Fruit fly (Drosophila melanogaster) whole organism, embryonic: Measurements from ENCODE around the gene cav.

Experiments used
- CG11695 ChIP-seq: fragments of 200-800 bp; sonication (Bioruptor generic); IDR thresholded peaks from 3 replicates; pipeline ENCODE4 v1.3.6; 2022; ENCODE audit warnings: missing biosample characterization, missing genetic modification characterization
- CG14965 ChIP-seq: fragments of 200-800 bp; sonication (Bioruptor generic); optimal IDR thresholded peaks from 2 replicates; lab custom pipeline; 2016; ENCODE audit warnings: missing biosample characterization, missing genetic modification characterization, borderline replicate concordance
- CG1603 ChIP-seq: fragments of 200-800 bp; sonication (Bioruptor generic); optimal IDR thresholded peaks from 2 replicates; lab custom pipeline; 2019; ENCODE audit warnings: missing biosample characterization, mild to moderate bottlenecking, missing genetic modification characterization, moderate library complexity
- CG17361 ChIP-seq: fragments of 200-800 bp; sonication (Bioruptor generic); IDR thresholded peaks from 3 replicates; pipeline ENCODE4 v1.3.6; 2022; ENCODE audit warnings: missing biosample characterization, missing genetic modification characterization
- CG17568 ChIP-seq: fragments of 200-800 bp; sonication (Bioruptor generic); optimal IDR thresholded peaks from 2 replicates; lab custom pipeline; 2018; ENCODE audit warnings: missing biosample characterization, mild to moderate bottlenecking, missing genetic modification characterization, moderate library complexity
- CG17829 ChIP-seq: fragments of 200-800 bp; optimal IDR thresholded peaks from 2 replicates; lab custom pipeline; 2019; ENCODE audit warnings: missing biosample characterization, mild to moderate bottlenecking, missing genetic modification characterization, moderate library complexity
- CG2875 ChIP-seq: fragments of 200-800 bp; sonication (Bioruptor generic); optimal IDR thresholded peaks from 2 replicates; lab custom pipeline; 2017; ENCODE audit warnings: missing biosample characterization, mild to moderate bottlenecking, missing genetic modification characterization, missing genetic modification reagents
- CG2889 ChIP-seq: fragments of 200-800 bp; sonication (Bioruptor generic); IDR thresholded peaks from 3 replicates; pipeline ENCODE4 v1.3.6; 2022; ENCODE audit warnings: missing biosample characterization, missing genetic modification characterization
- CG30403 ChIP-seq: fragments of 200-800 bp; sonication (Bioruptor generic); optimal IDR thresholded peaks from 3 replicates; lab custom pipeline; 2016; ENCODE audit warnings: missing biosample characterization, missing genetic modification characterization
- CG3163 ChIP-seq: fragments of 200-800 bp; sonication (Bioruptor generic); optimal IDR thresholded peaks from 3 replicates; lab custom pipeline; 2016; ENCODE audit warnings: missing biosample characterization, missing genetic modification characterization
- CG34224 ChIP-seq: fragments of 200-800 bp; sonication (Bioruptor generic); IDR thresholded peaks from 3 replicates; pipeline ENCODE4 v1.3.6; 2022; ENCODE audit warnings: missing biosample characterization, missing genetic modification characterization; ENCODE audit not compliant: partially characterized antibody
- CG34422 ChIP-seq: fragments of 200-800 bp; sonication (Bioruptor generic); IDR thresholded peaks from 3 replicates; pipeline ENCODE4 v1.3.6; 2022; ENCODE audit warnings: missing biosample characterization, missing genetic modification characterization
- CG3726 ChIP-seq: fragments of 200-800 bp; sonication (Bioruptor generic); IDR thresholded peaks from 3 replicates; pipeline ENCODE4, ENCODE4 v1.3.6; 2022; ENCODE audit warnings: missing biosample characterization, missing genetic modification characterization
- CG4360 ChIP-seq: fragments of 200-800 bp; sonication (Bioruptor generic); IDR thresholded peaks from 2 replicates; pipeline ENCODE4 v1.3.6; 2022; ENCODE audit warnings: missing biosample characterization, missing genetic modification characterization
- CG7556 ChIP-seq: fragments of 200-800 bp; sonication (Bioruptor generic); optimal IDR thresholded peaks from 2 replicates; lab custom pipeline; 2017; ENCODE audit warnings: missing biosample characterization, mild to moderate bottlenecking, missing genetic modification characterization
- CG8089 ChIP-seq: fragments of 200-800 bp; sonication (Bioruptor generic); optimal IDR thresholded peaks from 3 replicates; lab custom pipeline; 2016; ENCODE audit warnings: missing biosample characterization, missing genetic modification characterization
- CG8290 ChIP-seq, 3 experiments: fragments of 200-800 bp; sonication (Bioruptor generic); optimal IDR thresholded peaks; 2 replicates each; lab custom pipeline; 2016 to 2019; ENCODE audit warnings: missing biosample characterization in 3 of 3, missing genetic modification characterization in 3 of 3, mild to moderate bottlenecking in 2 of 3, moderate library complexity in 1 of 3
- CG9609 ChIP-seq: fragments of 200-800 bp; sonication (Bioruptor generic); optimal IDR thresholded peaks from 3 replicates; lab custom pipeline; 2016; ENCODE audit warnings: missing biosample characterization, missing genetic modification characterization
- CG9727 ChIP-seq: fragments of 200-800 bp; sonication (Bioruptor generic); optimal IDR thresholded peaks from 3 replicates; lab custom pipeline; 2017; ENCODE audit warnings: missing biosample characterization, mild to moderate bottlenecking, missing genetic modification characterization
- Camta ChIP-seq: fragments of 200-800 bp; sonication (Bioruptor generic); optimal IDR thresholded peaks from 2 replicates; lab custom pipeline; 2016; ENCODE audit warnings: missing biosample characterization, missing genetic modification characterization
- E2f2 ChIP-seq: fragments of 200-800 bp; sonication (Bioruptor generic); IDR thresholded peaks from 2 replicates; pipeline ENCODE4 v1.3.6; 2022; ENCODE audit warnings: missing biosample characterization, missing genetic modification characterization
- Ets65A ChIP-seq: fragments of 200-800 bp; sonication (Bioruptor generic); peaks from one replicate; lab custom pipeline; 2016; ENCODE audit warnings: missing biosample characterization, missing genetic modification characterization
- Hr78 ChIP-seq, 2 experiments: fragments of 200-800 bp in 1 of 2; fragments of >200 bp in 1 of 2; sonication (Bioruptor generic) in 1 of 2; optimal IDR thresholded peaks; 2 replicates each; lab custom pipeline; 2017 to 2019; ENCODE audit warnings: missing biosample characterization in 2 of 2, missing genetic modification characterization in 2 of 2, mild to moderate bottlenecking in 1 of 2, moderate library complexity in 1 of 2
- Lhr ChIP-seq: fragments of 200-800 bp; sonication (Bioruptor generic); optimal IDR thresholded peaks from 3 replicates; lab custom pipeline; 2017; ENCODE audit warnings: mild to moderate bottlenecking, missing biosample characterization, missing genetic modification reagents, missing genetic modification characterization
- Lim3 ChIP-seq: fragments of 200-800 bp; sonication (Bioruptor generic); IDR thresholded peaks from 2 replicates; pipeline ENCODE4 v1.3.6; 2022; ENCODE audit warnings: missing biosample characterization, missing genetic modification characterization
- MESR4 ChIP-seq: fragments of 200-800 bp; sonication (Bioruptor generic); optimal IDR thresholded peaks from 2 replicates; lab custom pipeline; 2018; ENCODE audit warnings: missing biosample characterization, mild to moderate bottlenecking, missing genetic modification characterization, moderate library complexity
- Six4 ChIP-seq: fragments of 200-800 bp; sonication (Bioruptor generic); optimal IDR thresholded peaks from 2 replicates; lab custom pipeline; 2016; ENCODE audit warnings: missing biosample characterization, missing genetic modification characterization
- abd-A ChIP-seq: fragments of 200-800 bp; sonication (Bioruptor generic); optimal IDR thresholded peaks from 3 replicates; lab custom pipeline; 2019; ENCODE audit warnings: missing biosample characterization, mild to moderate bottlenecking, missing genetic modification characterization, moderate library complexity
- aop ChIP-seq: fragments of 200-800 bp; sonication (Bioruptor generic); IDR thresholded peaks from 2 replicates; pipeline ENCODE4 v1.3.6; 2022; ENCODE audit warnings: missing biosample characterization, missing genetic modification characterization
- cg ChIP-seq: fragments of 200-800 bp; sonication (Bioruptor generic); optimal IDR thresholded peaks from 3 replicates; lab custom pipeline; 2019; ENCODE audit warnings: missing biosample characterization, mild to moderate bottlenecking, missing genetic modification characterization, moderate library complexity
- ci ChIP-seq: fragments of 200-800 bp; sonication (Bioruptor generic); IDR thresholded peaks from 3 replicates; pipeline ENCODE4 v1.3.6; 2022; ENCODE audit warnings: missing biosample characterization, missing genetic modification characterization
- crol ChIP-seq: fragments of 200-800 bp; sonication (Bioruptor generic); IDR thresholded peaks from 2 replicates; pipeline ENCODE4 v1.3.6; 2022; ENCODE audit warnings: missing biosample characterization, missing genetic modification characterization
- crp ChIP-seq, 2 experiments: fragments of 200-800 bp; sonication (Bioruptor generic); optimal IDR thresholded peaks; 2 replicates in 1 of 2; 3 replicates in 1 of 2; lab custom pipeline; 2017; ENCODE audit warnings: missing biosample characterization in 2 of 2, missing genetic modification characterization in 2 of 2, mild to moderate bottlenecking in 1 of 2, moderate library complexity in 1 of 2
- dm ChIP-seq: fragments of 200-800 bp; sonication (Bioruptor generic); optimal IDR thresholded peaks from 3 replicates; lab custom pipeline; 2016; ENCODE audit warnings: missing biosample characterization, missing genetic modification characterization
- fd102C ChIP-seq: fragments of 200-800 bp; sonication (Bioruptor generic); optimal IDR thresholded peaks from 2 replicates; lab custom pipeline; 2018; ENCODE audit warnings: missing biosample characterization, mild to moderate bottlenecking, missing genetic modification characterization, moderate library complexity
- ftz-f1 ChIP-seq: fragments of 200-800 bp; sonication (Bioruptor generic); optimal IDR thresholded peaks from 2 replicates; lab custom pipeline; 2016; ENCODE audit warnings: missing biosample characterization, missing genetic modification characterization
- hkb ChIP-seq, 2 experiments: fragments of 200-800 bp in 1 of 2; fragments of >200 bp in 1 of 2; sonication (Bioruptor generic) in 1 of 2; IDR thresholded peaks in 1 of 2; optimal IDR thresholded peaks in 1 of 2; 2 replicates each; pipeline versions ENCODE4 v1.3.6 to Lab custom; 2017 to 2022; ENCODE audit warnings: missing biosample characterization in 1 of 2, missing genetic modification characterization in 1 of 2
- lola ChIP-seq, 3 experiments: fragments of >200 bp in 2 of 3; fragments of 200-800 bp in 1 of 3; sonication (Bioruptor generic) in 1 of 3; optimal IDR thresholded peaks; 2 replicates each; lab custom pipeline; 2017 to 2019; ENCODE audit warnings: missing biosample characterization in 3 of 3, missing genetic modification characterization in 3 of 3, mild to moderate bottlenecking in 1 of 3, moderate library complexity in 1 of 3
- oc ChIP-seq: fragments of 200-800 bp; sonication (Bioruptor generic); optimal IDR thresholded peaks from 2 replicates; lab custom pipeline; 2018; ENCODE audit warnings: missing biosample characterization, mild to moderate bottlenecking, missing genetic modification characterization, moderate library complexity
- pan ChIP-seq, 4 experiments: fragments of >200 bp in 3 of 4; fragments of 200-800 bp in 1 of 4; sonication (Bioruptor generic) in 1 of 4; optimal IDR thresholded peaks in 3 of 4; IDR thresholded peaks in 1 of 4; 2 replicates each; pipeline versions ENCODE4 v1.3.6 to Lab custom; 2017 to 2022; ENCODE audit warnings: missing biosample characterization in 2 of 4, missing genetic modification characterization in 2 of 4, mixed read lengths in 1 of 4
- repo ChIP-seq: fragments of 200-800 bp; sonication (Bioruptor generic); optimal IDR thresholded peaks from 2 replicates; lab custom pipeline; 2016; ENCODE audit warnings: missing biosample characterization, missing genetic modification characterization
- so ChIP-seq: fragments of 200-800 bp; sonication (Bioruptor generic); IDR thresholded peaks from 3 replicates; pipeline ENCODE4 v1.3.6; 2022; ENCODE audit warnings: missing biosample characterization, missing genetic modification characterization
- tin ChIP-seq: fragments of 200-800 bp; sonication (Bioruptor generic); optimal IDR thresholded peaks from 3 replicates; lab custom pipeline; 2016; ENCODE audit warnings: missing biosample characterization, missing genetic modification characterization

The cav gene

dm6 chr3R:24260041-24260379 is 39.1 kb downstream of the cav start:
- TF ChIP-seq Lhr (GFP tag; lab: Kevin White, UChicago) (peak; percentile 64), crp (GFP tag; optimal IDR thresholded peaks at IDR 0.05; lab: Kevin White, UChicago) (peak in 1 of 2 experiments; percentile 42), crol (GFP tag; lab: Robert Waterston, UW) (peak; percentile 47; the same call in 1 of the 2 replicates), CG8089 (GFP tag; lab: Kevin White, UChicago) (no peak), pan (optimal IDR thresholded peaks at IDR 0.05; lab: Kevin White, UChicago) (no peak), pan (GFP tag; optimal IDR thresholded peaks at IDR 0.05 in 1 of 2, IDR thresholded peaks at IDR 0.05 in 1 of 2) (no peak), CG14965 (peak; percentile 30), CG1603 (tag; lab: Kevin White, UChicago) (no peak), CG9727 (GFP tag; lab: Kevin White, UChicago) (peak; percentile 54), tin (GFP tag; lab: Kevin White, UChicago) (no peak), dm (no peak), aop (GFP tag; lab: Robert Waterston, UW) (0 out of 2 replicates have a peak, but pooled peaks have one; percentile 1), CG34224 (GFP tag; lab: Robert Waterston, UW) (no peak), CG7556 (GFP tag; lab: Kevin White, UChicago) (peak; percentile 59), repo (GFP tag; lab: Kevin White, UChicago) (no peak), CG17829 (tag; lab: Kevin White, UChicago) (no peak), CG8290 (GFP tag; optimal IDR thresholded peaks at IDR 0.05; lab: Kevin White, UChicago) (peak; percentile 67), CG8290 (tag; optimal IDR thresholded peaks at IDR 0.05; lab: Kevin White, UChicago) (no peak), ftz-f1 (GFP tag; lab: Kevin White, UChicago) (peak; percentile 85), cg (GFP tag; lab: Kevin White, UChicago) (no peak), E2f2 (GFP tag; lab: Robert Waterston, UW) (no peak; the same call in 1 of the 2 replicates), CG17361 (GFP tag; lab: Robert Waterston, UW) (peak; percentile 56; the same call in 1 of the 3 replicates), Ets65A (peak; percentile 96), oc (tag; lab: Kevin White, UChicago) (no peak), Six4 (GFP tag; lab: Kevin White, UChicago) (no peak), Lim3 (GFP tag; lab: Robert Waterston, UW) (no peak), Camta (GFP tag; lab: Kevin White, UChicago) (no peak), CG4360 (GFP tag; lab: Robert Waterston, UW) (0 out of 2 replicates have a peak, but pooled peaks have one; percentile 39), MESR4 (GFP tag; lab: Kevin White, UChicago) (peak; percentile 32), CG2875 (GFP tag; lab: Kevin White, UChicago) (no peak), CG34422 (GFP tag; lab: Robert Waterston, UW) (no peak), so (peak; percentile 1; the same call in 1 of the 3 replicates), lola (GFP tag; optimal IDR thresholded peaks at IDR 0.05; lab: Kevin White, UChicago) (peak in 1 of 3 experiments; percentile 16), CG9609 (GFP tag; lab: Kevin White, UChicago) (peak; percentile 88), CG3726 (GFP tag; lab: Robert Waterston, UW) (peak; percentile 1; the same call in 1 of the 3 replicates), fd102C (GFP tag; lab: Kevin White, UChicago) (no peak), abd-A (tag; lab: Kevin White, UChicago) (no peak), hkb (optimal IDR thresholded peaks at IDR 0.05; lab: Kevin White, UChicago) (no peak), hkb (GFP tag; IDR thresholded peaks at IDR 0.05; lab: Robert Waterston, UW) (0 out of 2 replicates have a peak, but pooled peaks have one; percentile 4), CG2889 (no peak), ci (GFP tag; lab: Robert Waterston, UW) (no peak), CG3163 (GFP tag; lab: Kevin White, UChicago) (peak; percentile 66), CG30403 (GFP tag; lab: Kevin White, UChicago) (peak; percentile 7), CG17568 (GFP tag; lab: Kevin White, UChicago) (no peak), CG11695 (GFP tag; lab: Robert Waterston, UW) (0 out of 3 replicates have a peak, but pooled peaks have one; percentile 0), Hr78 (GFP tag; optimal IDR thresholded peaks at IDR 0.05; lab: Kevin White, UChicago) (peak in 1 of 2 experiments; percentile 6)
